Fruit fly (Drosophila melanogaster) whole organism, embryonic: ENCODE measurements around the gene Tis11.

Source experiments
- Antp ChIP-seq: fragments of 200-800 bp; sonication (Bioruptor generic); optimal IDR thresholded peaks from 3 replicates; lab custom pipeline; 2016; ENCODE audit warnings: missing biosample characterization, missing genetic modification characterization
- B-H1 ChIP-seq: fragments of 200-800 bp; sonication (Bioruptor generic); IDR thresholded peaks from 3 replicates; pipeline ENCODE4 v1.3.6; 2022; ENCODE audit warnings: missing biosample characterization, missing genetic modification characterization
- BEAF-32 ChIP-seq: fragments of 200-800 bp; sonication (Bioruptor generic); optimal IDR thresholded peaks from 3 replicates; lab custom pipeline; 2017; ENCODE audit warnings: missing biosample characterization, missing genetic modification characterization, mild to moderate bottlenecking, moderate library complexity, missing genetic modification reagents
- Bgb ChIP-seq: fragments of 200-800 bp; sonication (Bioruptor generic); IDR thresholded peaks from 2 replicates; pipeline ENCODE4 v1.3.6; 2022; ENCODE audit warnings: missing biosample characterization, missing genetic modification characterization; ENCODE audit not compliant: partially characterized antibody
- Bteb2 ChIP-seq: fragments of 200-800 bp; sonication (Bioruptor generic); optimal IDR thresholded peaks from 2 replicates; lab custom pipeline; 2016; ENCODE audit warnings: missing biosample characterization, missing genetic modification characterization
- CG10209 ChIP-seq: fragments of 200-800 bp; sonication (Bioruptor generic); optimal IDR thresholded peaks from 3 replicates; lab custom pipeline; 2017; ENCODE audit warnings: missing biosample characterization, mild to moderate bottlenecking, missing genetic modification characterization, missing genetic modification reagents
- CG10543 ChIP-seq: fragments of 200-800 bp; sonication (Bioruptor generic); optimal IDR thresholded peaks from 3 replicates; lab custom pipeline; 2017; ENCODE audit warnings: missing biosample characterization, mild to moderate bottlenecking, missing genetic modification characterization, moderate library complexity
- CG11456 ChIP-seq: fragments of 200-800 bp; sonication (Bioruptor generic); IDR thresholded peaks from 3 replicates; pipeline ENCODE4 v1.3.6; 2022; ENCODE audit warnings: missing biosample characterization, missing genetic modification characterization
- CG17359 ChIP-seq: fragments of 200-800 bp; sonication (Bioruptor generic); optimal IDR thresholded peaks from 3 replicates; lab custom pipeline; 2018; ENCODE audit warnings: missing biosample characterization, mild to moderate bottlenecking, missing genetic modification characterization, moderate library complexity
- CG18476 ChIP-seq: fragments of 200-800 bp; sonication (Bioruptor generic); optimal IDR thresholded peaks from 2 replicates; lab custom pipeline; 2016; ENCODE audit warnings: missing biosample characterization, mild to moderate bottlenecking, missing genetic modification characterization
- CG2875 ChIP-seq: fragments of 200-800 bp; sonication (Bioruptor generic); optimal IDR thresholded peaks from 2 replicates; lab custom pipeline; 2017; ENCODE audit warnings: missing biosample characterization, mild to moderate bottlenecking, missing genetic modification characterization, missing genetic modification reagents
- CG3065 ChIP-seq: fragments of 200-800 bp; sonication (Bioruptor generic); optimal IDR thresholded peaks from 2 replicates; lab custom pipeline; 2016; ENCODE audit warnings: missing biosample characterization, missing genetic modification characterization
- CG34224 ChIP-seq: fragments of 200-800 bp; sonication (Bioruptor generic); IDR thresholded peaks from 3 replicates; pipeline ENCODE4 v1.3.6; 2022; ENCODE audit warnings: missing biosample characterization, missing genetic modification characterization; ENCODE audit not compliant: partially characterized antibody
- CG7271 ChIP-seq: fragments of 200-800 bp; sonication (Bioruptor generic); optimal IDR thresholded peaks from 2 replicates; lab custom pipeline; 2018; ENCODE audit warnings: missing biosample characterization, mild to moderate bottlenecking, missing genetic modification characterization, moderate library complexity
- CG7357 ChIP-seq: fragments of 200-800 bp; sonication (Bioruptor generic); IDR thresholded peaks from 3 replicates; pipeline ENCODE4 v1.3.6; 2022; ENCODE audit warnings: missing biosample characterization, missing genetic modification characterization
- CG7745 ChIP-seq: fragments of 200-800 bp; sonication (Bioruptor generic); optimal IDR thresholded peaks from 2 replicates; lab custom pipeline; 2018; ENCODE audit warnings: missing biosample characterization, mild to moderate bottlenecking, missing genetic modification characterization, moderate library complexity
- CkIIα-i1 ChIP-seq: fragments of 200-800 bp; sonication (Bioruptor generic); IDR thresholded peaks from 2 replicates; pipeline ENCODE4 v1.3.6; 2022; ENCODE audit warnings: missing biosample characterization, missing genetic modification characterization
- Drgx ChIP-seq: fragments of 200-800 bp; sonication (Bioruptor generic); IDR thresholded peaks from 2 replicates; pipeline ENCODE4 v1.3.6; 2022; ENCODE audit warnings: missing biosample characterization, missing genetic modification characterization
- Eip74EF ChIP-seq, 2 experiments: fragments of 200-800 bp in 1 of 2; fragments of >200 bp in 1 of 2; sonication (Bioruptor generic) in 1 of 2; optimal IDR thresholded peaks; 2 replicates each; lab custom pipeline; 2017 to 2019; ENCODE audit warnings: missing biosample characterization in 2 of 2, missing genetic modification characterization in 2 of 2, mild to moderate bottlenecking in 1 of 2, moderate library complexity in 1 of 2
- Gsc ChIP-seq: fragments of 200-800 bp; sonication (Bioruptor generic); IDR thresholded peaks from 2 replicates; pipeline ENCODE4 v1.3.6; 2022; ENCODE audit warnings: missing biosample characterization, missing genetic modification characterization
- HLH3B ChIP-seq: fragments of 200-800 bp; sonication (Bioruptor generic); IDR thresholded peaks from 2 replicates; pipeline ENCODE4 v1.3.6; 2022; ENCODE audit warnings: missing biosample characterization, missing genetic modification characterization
- HLH4C ChIP-seq: fragments of 200-800 bp; sonication (Bioruptor generic); IDR thresholded peaks from 3 replicates; pipeline ENCODE4 v1.3.6; 2022; ENCODE audit warnings: missing biosample characterization, missing genetic modification characterization; ENCODE audit not compliant: partially characterized antibody
- HLHmδ ChIP-seq: fragments of 200-800 bp; sonication (Bioruptor generic); optimal IDR thresholded peaks from 2 replicates; lab custom pipeline; 2018; ENCODE audit warnings: missing biosample characterization, mild to moderate bottlenecking, missing genetic modification characterization, moderate library complexity
- Mes4 ChIP-seq: fragments of 200-800 bp; sonication (Bioruptor generic); optimal IDR thresholded peaks from 2 replicates; lab custom pipeline; 2016; ENCODE audit warnings: missing biosample characterization, missing genetic modification characterization
- Oaz ChIP-seq: fragments of 200-800 bp; sonication (Bioruptor generic); IDR thresholded peaks from 2 replicates; pipeline ENCODE4 v1.3.6; 2022; ENCODE audit warnings: missing biosample characterization, missing genetic modification characterization
- Tbp ChIP-seq: fragments of >200 bp; optimal IDR thresholded peaks from 2 replicates; lab custom pipeline; 2018; ENCODE audit warnings: missing biosample characterization, missing genetic modification characterization
- az2 ChIP-seq: fragments of 200-800 bp; sonication (Bioruptor generic); optimal IDR thresholded peaks from 3 replicates; lab custom pipeline; 2016; ENCODE audit warnings: missing biosample characterization, missing genetic modification characterization
- btn ChIP-seq: fragments of 200-800 bp; sonication (Bioruptor generic); optimal IDR thresholded peaks from 2 replicates; lab custom pipeline; 2016; ENCODE audit warnings: missing biosample characterization, missing genetic modification characterization
- chif ChIP-seq, 2 experiments: fragments of 200-800 bp; sonication (Bioruptor generic); optimal IDR thresholded peaks; 3 replicates each; lab custom pipeline; 2016; ENCODE audit warnings: missing biosample characterization in 2 of 2, missing genetic modification characterization in 2 of 2
- crc ChIP-seq: fragments of 200-800 bp; sonication (Bioruptor generic); optimal IDR thresholded peaks from 2 replicates; lab custom pipeline; 2016; ENCODE audit warnings: missing biosample characterization, missing genetic modification characterization
- crp ChIP-seq, 2 experiments: fragments of 200-800 bp; sonication (Bioruptor generic); optimal IDR thresholded peaks; 2 replicates in 1 of 2; 3 replicates in 1 of 2; lab custom pipeline; 2017; ENCODE audit warnings: missing biosample characterization in 2 of 2, missing genetic modification characterization in 2 of 2, mild to moderate bottlenecking in 1 of 2, moderate library complexity in 1 of 2
- gsb ChIP-seq: fragments of 200-800 bp; sonication (Bioruptor generic); IDR thresholded peaks from 2 replicates; pipeline ENCODE4 v1.3.6; 2022; ENCODE audit warnings: missing biosample characterization, missing genetic modification characterization
- gsb-n ChIP-seq: fragments of 200-800 bp; sonication (Bioruptor generic); optimal IDR thresholded peaks from 3 replicates; lab custom pipeline; 2018; ENCODE audit warnings: missing biosample characterization, mild to moderate bottlenecking, missing genetic modification characterization
- knrl ChIP-seq: fragments of 200-800 bp; sonication (Bioruptor generic); IDR thresholded peaks from 3 replicates; pipeline ENCODE4 v1.3.6; 2022; ENCODE audit warnings: missing biosample characterization, missing genetic modification characterization; ENCODE audit not compliant: partially characterized antibody
- luna ChIP-seq: fragments of 200-800 bp; sonication (Bioruptor generic); optimal IDR thresholded peaks from 2 replicates; lab custom pipeline; 2016; ENCODE audit warnings: missing biosample characterization, missing genetic modification characterization
- mam ChIP-seq: fragments of 200-800 bp; sonication (Bioruptor generic); optimal IDR thresholded peaks from 3 replicates; lab custom pipeline; 2016; ENCODE audit warnings: missing biosample characterization, missing genetic modification characterization
- pfk ChIP-seq: fragments of 200-800 bp; sonication (Bioruptor generic); optimal IDR thresholded peaks from 2 replicates; lab custom pipeline; 2018; ENCODE audit warnings: missing biosample characterization, mild to moderate bottlenecking, missing genetic modification characterization, moderate library complexity
- pnt ChIP-seq: fragments of 200-800 bp; sonication (Bioruptor generic); optimal IDR thresholded peaks from 3 replicates; lab custom pipeline; 2016; ENCODE audit warnings: missing biosample characterization, missing genetic modification characterization
- pros ChIP-seq: fragments of 200-800 bp; sonication (Bioruptor generic); optimal IDR thresholded peaks from 3 replicates; lab custom pipeline; 2019; ENCODE audit warnings: missing biosample characterization, mild to moderate bottlenecking, missing genetic modification characterization, moderate library complexity
- ro ChIP-seq: fragments of 200-800 bp; sonication (Bioruptor generic); IDR thresholded peaks from 2 replicates; pipeline ENCODE4 v1.3.6; 2022; ENCODE audit warnings: missing biosample characterization, missing genetic modification characterization
- run ChIP-seq: fragments of 200-800 bp; sonication (Bioruptor generic); optimal IDR thresholded peaks from 3 replicates; lab custom pipeline; 2018; ENCODE audit warnings: missing biosample characterization, mild to moderate bottlenecking, missing genetic modification characterization
- sc ChIP-seq, 3 experiments: fragments of >200 bp in 2 of 3; fragments of 200-800 bp in 1 of 3; sonication (Bioruptor generic) in 1 of 3; optimal IDR thresholded peaks; 2 replicates in 2 of 3; 3 replicates in 1 of 3; lab custom pipeline; 2017; ENCODE audit warnings: mild to moderate bottlenecking in 1 of 3, missing biosample characterization in 1 of 3, missing genetic modification characterization in 1 of 3, missing genetic modification reagents in 1 of 3
- seq ChIP-seq: fragments of 200-800 bp; sonication (Bioruptor generic); IDR thresholded peaks from 2 replicates; pipeline ENCODE4 v1.3.6; 2022; ENCODE audit warnings: missing biosample characterization, missing genetic modification characterization
- sqz ChIP-seq: fragments of 200-800 bp; sonication (Bioruptor generic); optimal IDR thresholded peaks from 3 replicates; lab custom pipeline; 2018; ENCODE audit warnings: missing biosample characterization, mild to moderate bottlenecking, missing genetic modification characterization
- tio ChIP-seq: fragments of 200-800 bp; sonication (Bioruptor generic); optimal IDR thresholded peaks from 2 replicates; lab custom pipeline; 2017; ENCODE audit warnings: missing biosample characterization, missing genetic modification characterization, inconsistent platforms
- trh ChIP-seq: fragments of 200-800 bp; sonication (Bioruptor generic); optimal IDR thresholded peaks from 2 replicates; lab custom pipeline; 2016; ENCODE audit warnings: missing biosample characterization, missing genetic modification characterization
- vfl ChIP-seq: fragments of 200-800 bp; sonication (Bioruptor generic); optimal IDR thresholded peaks from 2 replicates; lab custom pipeline; 2016; ENCODE audit warnings: missing biosample characterization, missing genetic modification characterization
- vvl ChIP-seq: fragments of 200-800 bp; sonication (Bioruptor generic); IDR thresholded peaks from 2 replicates; pipeline ENCODE4 v1.3.6; 2022; ENCODE audit warnings: missing biosample characterization, missing genetic modification characterization
- wek ChIP-seq: fragments of 200-800 bp; sonication (Bioruptor generic); optimal IDR thresholded peaks from 3 replicates; lab custom pipeline; 2018; ENCODE audit warnings: missing biosample characterization, mild to moderate bottlenecking, missing genetic modification characterization, moderate library complexity

The Tis11 gene

dm6 chrX:12629564-12629963 lies 29.7 kb upstream of the Tis11 start, which contains the start of the genes Aven and CG2540 (continued):
- TF ChIP-seq HLH4C (GFP tag; lab: Robert Waterston, UW) (no peak), Mes4 (no peak), btn (GFP tag; lab: Kevin White, UChicago) (no peak), run (peak; percentile 60), sc (optimal IDR thresholded peaks at IDR 0.05; lab: Kevin White, UChicago) (no peak), sc (GFP tag; optimal IDR thresholded peaks at IDR 0.05; lab: Kevin White, UChicago) (peak; percentile 52), chif (GFP tag; optimal IDR thresholded peaks at IDR 0.05; lab: Kevin White, UChicago) (no peak), CG18476 (GFP tag; lab: Kevin White, UChicago) (peak; percentile 29), CG7357 (GFP tag; lab: Robert Waterston, UW) (no peak), crc (no peak), Oaz (GFP tag; lab: Robert Waterston, UW) (no peak), BEAF-32 (GFP tag; lab: Kevin White, UChicago) (peak; percentile 14), CG3065 (no peak), CG34224 (GFP tag; lab: Robert Waterston, UW) (no peak), mam (no peak), pros (GFP tag; lab: Kevin White, UChicago) (peak; percentile 32), wek (GFP tag; lab: Kevin White, UChicago) (no peak), pfk (GFP tag; lab: Kevin White, UChicago) (no peak), knrl (GFP tag; lab: Robert Waterston, UW) (no peak), Gsc (GFP tag; lab: Robert Waterston, UW) (no peak), Bteb2 (GFP tag; lab: Kevin White, UChicago) (no peak), gsb-n (tag; lab: Kevin White, UChicago) (peak; percentile 84), sqz (GFP tag; lab: Kevin White, UChicago) (peak; percentile 62), HLHmδ (GFP tag; lab: Kevin White, UChicago) (no peak), Drgx (peak; percentile 65; the same call in 1 of the 2 replicates), Tbp (no peak), crp (GFP tag; optimal IDR thresholded peaks at IDR 0.05; lab: Kevin White, UChicago) (peak; percentile 70 to 93), CG7271 (peak; percentile 68), vfl (GFP tag; lab: Kevin White, UChicago) (no peak), CG2875 (GFP tag; lab: Kevin White, UChicago) (peak; percentile 54), vvl (GFP tag; lab: Robert Waterston, UW) (peak; percentile 83; the same call in 1 of the 2 replicates), Bgb (GFP tag; lab: Robert Waterston, UW) (no peak)

dm6 chrX:12631317-12632156 lies 27.7 kb upstream of the Tis11 start, which contains the start of gene Tomosyn:
Gene Tomosyn (plus strand): TSS chrX:12631605.
- TF ChIP-seq CG10543 (GFP tag; lab: Kevin White, UChicago) (no peak), CG17359 (tag; lab: Kevin White, UChicago) (peak; percentile 52), luna (GFP tag; lab: Kevin White, UChicago) (no peak), seq (GFP tag; lab: Robert Waterston, UW) (no peak), Antp (peak; percentile 7), CG10209 (GFP tag; lab: Kevin White, UChicago) (no peak), az2 (GFP tag; lab: Kevin White, UChicago) (peak; percentile 25), trh (no peak), B-H1 (GFP tag; lab: Robert Waterston, UW) (no peak), CG11456 (GFP tag; lab: Robert Waterston, UW) (0 out of 3 replicates have a peak, but pooled peaks have one; percentile 19), ro (GFP tag; lab: Robert Waterston, UW) (no peak), HLH3B (GFP tag; lab: Robert Waterston, UW) (no peak), CkIIα-i1 (GFP tag; lab: Robert Waterston, UW) (no peak), gsb (GFP tag; lab: Robert Waterston, UW) (no peak), CG7745 (tag; lab: Kevin White, UChicago) (no peak), tio (GFP tag; lab: Kevin White, UChicago) (no peak), pnt (peak; percentile 3), Eip74EF (GFP tag; optimal IDR thresholded peaks at IDR 0.05; lab: Kevin White, UChicago) (no peak)
